Worm (Caenorhabditis elegans) whole organism, mixed stage, embryonic: Measurements from ENCODE around the gene kat-1.

Source experiments
- M03D4.4 ChIP-seq: sonication (generic microtip); optimal IDR thresholded peaks from 2 replicates; lab custom pipeline; 2017; ENCODE audit warnings: mild to moderate bottlenecking, missing genetic modification characterization, missing compliant biosample characterization
- bed-3 ChIP-seq: fragments of 200-800 bp; sonication (Bioruptor generic); optimal IDR thresholded peaks from 3 replicates; lab custom pipeline; 2018; ENCODE audit warnings: mild to moderate bottlenecking, missing genetic modification characterization, moderate library complexity, missing compliant biosample characterization
- blmp-1 ChIP-seq: fragments of 150-350 bp; optimal IDR thresholded peaks from 2 replicates; lab custom pipeline; 2014; ENCODE audit warnings: missing biosample characterization, missing genetic modification characterization
- ceh-39 ChIP-seq: fragments of 150-350 bp; optimal IDR thresholded peaks from 2 replicates; lab custom pipeline; 2014; ENCODE audit warnings: missing biosample characterization, missing genetic modification characterization
- ceh-43 ChIP-seq: fragments of 200-800 bp; sonication (Bioruptor generic); optimal IDR thresholded peaks from 2 replicates; lab custom pipeline; 2018; ENCODE audit warnings: mild to moderate bottlenecking, missing genetic modification characterization, moderate library complexity, missing compliant biosample characterization
- ceh-83 ChIP-seq: fragments of 200-800 bp; sonication (Bioruptor generic); optimal IDR thresholded peaks from 2 replicates; lab custom pipeline; 2018; ENCODE audit warnings: mild to moderate bottlenecking, missing genetic modification characterization, missing compliant biosample characterization
- ces-1 ChIP-seq: fragments of 150-350 bp; optimal IDR thresholded peaks from 2 replicates; lab custom pipeline; 2014; ENCODE audit warnings: missing biosample characterization, missing genetic modification reagents, missing genetic modification characterization
- cnd-1 ChIP-seq: fragments of 200-800 bp; sonication (Bioruptor generic); optimal IDR thresholded peaks from 2 replicates; lab custom pipeline; 2018; ENCODE audit warnings: mild to moderate bottlenecking, missing genetic modification characterization, missing compliant biosample characterization
- elt-1 ChIP-seq: sonication (generic microtip); optimal IDR thresholded peaks from 2 replicates; lab custom pipeline; 2017; ENCODE audit warnings: missing genetic modification characterization, mild to moderate bottlenecking, missing compliant biosample characterization, antibody characterized with exemption, moderate library complexity, borderline replicate concordance; ENCODE audit not compliant: insufficient read depth
- elt-3 ChIP-seq: fragments of 150-350 bp; optimal IDR thresholded peaks from 2 replicates; lab custom pipeline; 2014; ENCODE audit warnings: missing biosample characterization, missing genetic modification characterization
- ham-2 ChIP-seq: fragments of 200-800 bp; sonication (Bioruptor generic); optimal IDR thresholded peaks from 2 replicates; lab custom pipeline; 2018; ENCODE audit warnings: mild to moderate bottlenecking, missing genetic modification characterization, missing compliant biosample characterization
- lin-13 ChIP-seq: fragments of 150-350 bp; optimal IDR thresholded peaks from 2 replicates; lab custom pipeline; 2014; ENCODE audit warnings: missing biosample characterization, missing genetic modification characterization
- lin-32 ChIP-seq: fragments of 200-800 bp; sonication (Bioruptor generic); optimal IDR thresholded peaks from 2 replicates; lab custom pipeline; 2018; ENCODE audit warnings: mild to moderate bottlenecking, missing genetic modification characterization, missing compliant biosample characterization
- lsy-2 ChIP-seq: fragments of 150-350 bp; optimal IDR thresholded peaks from 2 replicates; lab custom pipeline; 2014; ENCODE audit warnings: missing biosample characterization, missing genetic modification characterization
- mab-5 ChIP-seq: fragments of 150-350 bp; optimal IDR thresholded peaks from 2 replicates; lab custom pipeline; 2014; ENCODE audit warnings: missing biosample characterization, missing genetic modification characterization
- mep-1 ChIP-seq: fragments of 150-350 bp; optimal IDR thresholded peaks from 2 replicates; lab custom pipeline; 2017; ENCODE audit warnings: missing biosample characterization, missing genetic modification reagents, missing genetic modification characterization, inconsistent platforms
- mls-2 ChIP-seq: sonication (generic microtip); optimal IDR thresholded peaks from 2 replicates; lab custom pipeline; 2016; ENCODE audit warnings: mild to moderate bottlenecking, missing genetic modification characterization, moderate library complexity, missing compliant biosample characterization
- nhr-12 ChIP-seq: fragments of 150-350 bp; optimal IDR thresholded peaks from 2 replicates; lab custom pipeline; 2014; ENCODE audit warnings: missing biosample characterization, missing genetic modification characterization
- nhr-2 ChIP-seq: fragments of 150-350 bp; optimal IDR thresholded peaks from 2 replicates; lab custom pipeline; 2014; ENCODE audit warnings: missing biosample characterization, missing genetic modification characterization
- nhr-237 ChIP-seq: fragments of 150-350 bp; optimal IDR thresholded peaks from 2 replicates; lab custom pipeline; 2014; ENCODE audit warnings: missing biosample characterization, missing genetic modification characterization
- nhr-28 ChIP-seq: fragments of 150-350 bp; optimal IDR thresholded peaks from 2 replicates; lab custom pipeline; 2014; ENCODE audit warnings: missing biosample characterization, missing genetic modification characterization
- nhr-76 ChIP-seq: sonication (generic microtip); optimal IDR thresholded peaks from 2 replicates; lab custom pipeline; 2017; ENCODE audit warnings: missing biosample characterization, missing genetic modification characterization
- pha-4 ChIP-seq: fragments of 150-350 bp; optimal IDR thresholded peaks from 2 replicates; lab custom pipeline; 2018; ENCODE audit warnings: missing biosample characterization, missing genetic modification reagents, missing genetic modification characterization
- sptf-1 ChIP-seq: sonication (generic microtip); optimal IDR thresholded peaks from 2 replicates; lab custom pipeline; 2017; ENCODE audit warnings: mild to moderate bottlenecking, missing genetic modification characterization, moderate library complexity, missing compliant biosample characterization
- unc-120 ChIP-seq: sonication (generic microtip); optimal IDR thresholded peaks from 2 replicates; lab custom pipeline; 2017; ENCODE audit warnings: missing genetic modification characterization, missing compliant biosample characterization; ENCODE audit not compliant: poor library complexity, severe bottlenecking
- unc-39 ChIP-seq: fragments of 150-350 bp; optimal IDR thresholded peaks from 2 replicates; lab custom pipeline; 2014; ENCODE audit warnings: missing biosample characterization, missing genetic modification characterization
- unc-62 ChIP-seq: fragments of 150-350 bp; optimal IDR thresholded peaks from 2 replicates; lab custom pipeline; 2014; ENCODE audit warnings: missing biosample characterization, missing genetic modification reagents, missing genetic modification characterization
- zip-8 ChIP-seq: fragments of 150-350 bp; optimal IDR thresholded peaks from 2 replicates; lab custom pipeline; 2014; ENCODE audit warnings: missing biosample characterization, missing genetic modification characterization
- ztf-11 ChIP-seq: fragments of 150-350 bp; optimal IDR thresholded peaks from 2 replicates; lab custom pipeline; 2014; ENCODE audit warnings: missing biosample characterization, missing genetic modification characterization

The kat-1 gene

DNA sequence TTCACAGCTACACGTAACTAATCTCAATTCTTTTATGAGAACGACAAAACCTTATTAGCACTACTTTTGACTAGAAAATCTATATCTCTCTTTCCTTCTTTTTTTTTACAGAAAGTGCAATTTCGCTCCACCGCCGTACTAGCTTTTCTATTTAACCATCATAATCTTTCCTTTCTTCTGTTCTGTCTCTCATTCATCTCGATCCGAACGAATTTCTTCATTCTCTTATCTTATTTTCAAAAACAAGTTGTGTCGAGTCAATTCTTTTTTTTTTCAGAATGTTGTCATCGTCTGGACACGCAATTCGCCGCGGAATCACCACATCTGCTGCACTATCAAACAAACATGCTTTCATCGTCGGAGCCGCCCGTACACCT, at the start of gene kat-1:
Gene kat-1 (plus strand): TSS at position 278 of the 377 bp plus-strand sequence.
- TF ChIP-seq unc-120 (tag; lab: Kevin White, UChicago) (no peak), ceh-39 (tag; lab: Kevin White, UChicago) (no peak), unc-39 (tag; lab: Kevin White, UChicago) (no peak), elt-1 (no peak), ztf-11 (tag; lab: Kevin White, UChicago) (no peak), elt-3 (no peak), mls-2 (no peak), ham-2 (no peak)

DNA sequence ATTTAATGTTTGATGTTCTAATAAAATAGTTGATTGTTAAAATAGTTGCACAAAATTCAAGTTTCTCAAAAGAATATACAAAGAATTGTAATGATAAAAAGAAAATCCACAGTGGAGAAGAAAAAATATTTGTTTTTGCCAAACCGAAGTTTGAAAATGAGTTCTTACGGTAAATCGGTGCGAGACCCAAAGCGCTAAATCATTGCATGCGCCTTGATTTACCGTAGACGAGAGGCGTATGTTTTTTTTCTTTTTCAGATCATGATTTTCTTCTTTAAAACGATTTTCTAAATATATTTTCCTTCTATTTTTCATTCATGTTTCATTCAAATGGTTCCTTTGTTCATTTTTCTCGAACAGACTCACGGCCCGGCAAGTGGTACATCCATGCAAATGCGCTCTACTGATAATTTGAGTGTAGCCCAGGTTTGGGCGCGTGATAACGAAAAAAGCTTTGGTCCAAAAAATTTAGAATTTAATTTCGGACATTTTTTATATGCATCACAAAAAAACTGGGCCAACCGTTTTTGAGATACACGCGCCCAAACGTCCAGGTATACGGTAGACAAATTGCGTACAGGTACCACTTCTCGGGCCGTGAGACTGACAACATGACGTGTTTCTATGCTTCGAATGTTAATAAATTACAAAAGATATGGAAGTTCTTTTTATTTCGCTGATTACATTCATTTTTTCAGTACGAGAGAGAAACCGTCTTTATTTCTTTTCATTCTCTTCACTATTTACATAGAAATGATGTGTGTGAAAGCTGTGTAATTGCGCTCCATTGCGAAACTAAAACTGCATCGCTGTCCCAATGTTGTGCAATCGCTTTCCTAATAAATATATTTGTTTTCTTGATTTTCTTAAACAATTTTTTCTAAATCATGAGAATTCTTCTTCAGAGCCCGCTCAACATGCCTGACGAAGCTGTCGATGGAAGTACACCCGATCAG, 48.4 kb upstream of the kat-1 start, which contains the start of gene znf-598:
Gene znf-598 (plus strand): TSS at position 906 of the 956 bp plus-strand sequence.
- TF ChIP-seq mep-1 (tag; lab: Kevin White, UChicago) (peak; percentile 29), sptf-1 (tag; lab: Kevin White, UChicago) (peak; percentile 1), unc-62 (no peak), pha-4 (tag; lab: Kevin White, UChicago) (peak; percentile 65), lsy-2 (peak; percentile 21), lin-13 (tag; lab: Kevin White, UChicago) (no peak), ceh-43 (GFP tag; lab: Kevin White, UChicago) (no peak), ham-2 (no peak), ces-1 (GFP tag; lab: Kevin White, UChicago) (no peak), ztf-11 (tag; lab: Kevin White, UChicago) (no peak), lin-32 (GFP tag; lab: Kevin White, UChicago) (no peak), blmp-1 (tag; lab: Kevin White, UChicago) (no peak), bed-3 (no peak), mls-2 (no peak)

DNA sequence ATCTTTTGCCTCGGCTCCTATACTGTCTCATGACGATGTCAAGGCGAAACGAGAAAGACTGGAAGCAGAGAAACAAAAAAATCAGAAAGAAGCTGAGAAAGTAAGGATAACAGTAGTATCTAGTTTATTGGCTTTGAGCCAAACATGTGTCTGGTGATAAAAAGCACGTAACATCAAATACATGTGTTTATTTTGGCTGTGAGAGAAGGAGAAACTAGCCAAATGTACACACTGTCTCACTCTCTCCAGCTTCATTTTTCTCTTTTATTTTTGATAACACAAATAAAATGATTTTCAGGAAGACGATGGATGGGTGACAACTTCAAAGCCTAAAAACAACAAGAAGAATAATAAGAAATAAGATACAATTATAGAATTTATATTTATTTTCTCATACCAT, 44.1 kb upstream of the kat-1 start:
- TF ChIP-seq mab-5 = no peak
- no peak for TF ChIP-seq lin-32 (GFP tag; lab: Kevin White, UChicago)
- no peak for TF ChIP-seq ceh-43 (GFP tag; lab: Kevin White, UChicago)
- no peak for TF ChIP-seq cnd-1 (tag; lab: Kevin White, UChicago)
- no peak for TF ChIP-seq elt-1
- no peak for TF ChIP-seq lin-13 (tag; lab: Kevin White, UChicago)
- no peak for TF ChIP-seq unc-39 (tag; lab: Kevin White, UChicago)
- no peak for TF ChIP-seq zip-8 (tag; lab: Kevin White, UChicago)
- no peak for TF ChIP-seq nhr-2 (tag; lab: Kevin White, UChicago)
- no peak for TF ChIP-seq ces-1 (GFP tag; lab: Kevin White, UChicago)
- TF ChIP-seq ham-2 = no peak
- no peak for TF ChIP-seq nhr-28 (tag; lab: Kevin White, UChicago)
- no peak for TF ChIP-seq blmp-1 (tag; lab: Kevin White, UChicago)
- no peak for TF ChIP-seq nhr-12 (tag; lab: Kevin White, UChicago)
- no peak for TF ChIP-seq ceh-39 (tag; lab: Kevin White, UChicago)
- TF ChIP-seq, all 35 proteins: peak for 0

DNA sequence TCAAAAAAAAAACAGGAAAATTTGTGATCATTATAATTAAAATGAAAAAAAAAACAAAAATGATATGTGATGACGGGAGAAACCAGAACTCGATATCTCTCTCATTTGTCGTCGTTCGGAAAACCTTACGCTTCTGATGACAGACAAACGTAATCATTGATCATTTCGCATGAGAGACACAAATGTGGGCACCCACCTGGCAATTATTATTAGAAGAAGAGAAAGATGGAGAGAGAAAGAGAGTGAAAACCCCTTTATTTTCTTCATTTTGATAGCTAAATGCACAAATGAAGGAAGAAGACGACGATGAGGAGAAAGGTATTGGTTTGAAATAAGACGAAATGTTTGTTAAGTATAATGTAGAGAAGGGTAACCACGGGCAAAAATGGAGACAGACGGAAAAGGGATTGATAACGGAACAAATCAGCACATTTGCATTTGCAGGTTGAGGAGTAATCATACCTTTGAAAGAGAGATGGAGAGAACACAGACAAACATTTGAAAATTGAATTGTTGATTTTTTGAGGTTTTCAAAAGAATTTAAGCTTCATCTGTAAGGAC, 42.4 kb upstream of the kat-1 start:
- no peak for TF ChIP-seq ham-2
- TF ChIP-seq unc-39 (tag; lab: Kevin White, UChicago) = no peak
- no peak for TF ChIP-seq ceh-83 (GFP tag; lab: Kevin White, UChicago)
- no peak for TF ChIP-seq unc-62
- TF ChIP-seq nhr-76 (tag; lab: Kevin White, UChicago) = no peak
- no peak for TF ChIP-seq lin-13 (tag; lab: Kevin White, UChicago)
- no peak for TF ChIP-seq nhr-28 (tag; lab: Kevin White, UChicago)
- TF ChIP-seq nhr-237 (tag; lab: Kevin White, UChicago) = no peak
- no peak for TF ChIP-seq M03D4.4
- no peak for TF ChIP-seq ceh-43 (GFP tag; lab: Kevin White, UChicago)
- TF ChIP-seq, all 35 proteins: peak for 0
